Worm (Caenorhabditis elegans) whole organism, L3 larva: Measurements from ENCODE around the gene ptp-5.1.

ENCODE experiments used
- ama-1 ChIP-seq: fragments of 150-350 bp; optimal IDR thresholded peaks from 2 replicates; lab custom pipeline; 2018
- ceh-28 ChIP-seq: fragments of 150-350 bp; optimal IDR thresholded peaks from 2 replicates; lab custom pipeline; 2014; ENCODE audit warnings: missing biosample characterization, missing genetic modification reagents, missing genetic modification characterization
- ceh-82 ChIP-seq: fragments of 150-350 bp; optimal IDR thresholded peaks from 2 replicates; lab custom pipeline; 2014; ENCODE audit warnings: missing biosample characterization, missing genetic modification characterization
- elt-2 ChIP-seq: sonication (generic microtip); optimal IDR thresholded peaks from 2 replicates; lab custom pipeline; 2016; ENCODE audit warnings: missing genetic modification reagents, mild to moderate bottlenecking, missing genetic modification characterization, missing compliant biosample characterization
- jun-1 ChIP-seq: fragments of 150-350 bp; optimal IDR thresholded peaks from 2 replicates; lab custom pipeline; 2014; ENCODE audit warnings: missing biosample characterization, missing genetic modification reagents, missing genetic modification characterization
- mdl-1 ChIP-seq: fragments of 150-350 bp; optimal IDR thresholded peaks from 2 replicates; lab custom pipeline; 2014; ENCODE audit warnings: missing biosample characterization, missing genetic modification characterization
- nhr-11 ChIP-seq: fragments of 150-350 bp; optimal IDR thresholded peaks from 2 replicates; lab custom pipeline; 2014; ENCODE audit warnings: missing biosample characterization, missing genetic modification characterization
- nhr-12 ChIP-seq: fragments of 150-350 bp; optimal IDR thresholded peaks from 2 replicates; lab custom pipeline; 2014; ENCODE audit warnings: missing biosample characterization, missing genetic modification characterization
- nhr-76 ChIP-seq: fragments of 150-350 bp; sonication (generic microtip); optimal IDR thresholded peaks from 5 replicates; lab custom pipeline; 2014; ENCODE audit warnings: missing biosample characterization, missing genetic modification characterization
- nhr-77 ChIP-seq: fragments of 150-350 bp; optimal IDR thresholded peaks from 2 replicates; lab custom pipeline; 2014; ENCODE audit warnings: missing biosample characterization, missing genetic modification characterization

ce11 chrIV:5183755-5184166 is 17.6 kb downstream of the ptp-5.1 start, which contains the start of gene W03F8.4:
- TF ChIP-seq jun-1 (tag; lab: Kevin White, UChicago) (peak; percentile 83), elt-2 (tag; lab: Kevin White, UChicago) (peak; percentile 62), ceh-82 (peak; percentile 87), nhr-77 (tag; lab: Kevin White, UChicago) (peak; percentile 74), nhr-12 (no peak), mdl-1 (tag; lab: Kevin White, UChicago) (no peak), ceh-28 (tag; lab: Kevin White, UChicago) (peak; percentile 87), ama-1 (lab: Kevin White, UChicago) (peak; percentile 53), nhr-11 (tag; lab: Kevin White, UChicago) (peak; percentile 35), nhr-76 (tag; lab: Kevin White, UChicago) (no peak)
